Worm (Caenorhabditis elegans) whole organism, early embryonic: ENCODE results near the gene pgp-3.

ENCODE experiments used
- B0310.2 ChIP-seq: sonication (generic microtip); optimal IDR thresholded peaks from 2 replicates; lab custom pipeline; 2016; ENCODE audit warnings: mild to moderate bottlenecking, missing genetic modification characterization, missing compliant biosample characterization
- F13C5.2 ChIP-seq: sonication (generic microtip); optimal IDR thresholded peaks from 2 replicates; lab custom pipeline; 2017; ENCODE audit warnings: mild to moderate bottlenecking, missing genetic modification characterization, inconsistent platforms, missing compliant biosample characterization
- aly-1 ChIP-seq: sonication (generic microtip); optimal IDR thresholded peaks from 2 replicates; lab custom pipeline; 2016; ENCODE audit warnings: missing genetic modification characterization, missing compliant biosample characterization
- ama-1 ChIP-seq: fragments of 150-350 bp; optimal IDR thresholded peaks from 2 replicates; lab custom pipeline; 2014
- ceh-13 ChIP-seq: fragments of 200-800 bp; sonication (Bioruptor generic); optimal IDR thresholded peaks from 2 replicates; lab custom pipeline; 2018; ENCODE audit warnings: mild to moderate bottlenecking, missing genetic modification characterization, missing compliant biosample characterization
- ceh-36 ChIP-seq: sonication (generic microtip); optimal IDR thresholded peaks from 2 replicates; lab custom pipeline; 2016; ENCODE audit warnings: missing genetic modification characterization, inconsistent platforms, missing compliant biosample characterization
- ets-7 ChIP-seq: sonication (generic microtip); optimal IDR thresholded peaks from 2 replicates; lab custom pipeline; 2016; ENCODE audit warnings: missing genotype, missing genetic modification characterization, missing compliant biosample characterization
- flt-1 ChIP-seq: fragments of 200-800 bp; sonication (Bioruptor generic); IDR thresholded peaks from 2 replicates; pipeline ENCODE4 v1.3.6; 2022; ENCODE audit warnings: missing genetic modification characterization, missing compliant biosample characterization
- hmbx-1 ChIP-seq: sonication (generic microtip); optimal IDR thresholded peaks from 2 replicates; lab custom pipeline; 2016; ENCODE audit warnings: mild to moderate bottlenecking, missing genetic modification characterization, missing compliant biosample characterization
- hmg-4 ChIP-seq: fragments of 200-800 bp; sonication (Bioruptor generic); optimal IDR thresholded peaks from 2 replicates; lab custom pipeline; 2018; ENCODE audit warnings: mild to moderate bottlenecking, missing genetic modification characterization, missing compliant biosample characterization
- hnd-1 ChIP-seq: sonication (generic microtip); optimal IDR thresholded peaks from 2 replicates; lab custom pipeline; 2016; ENCODE audit warnings: missing genetic modification characterization, missing compliant biosample characterization
- pes-1 ChIP-seq: fragments of 200-800 bp; sonication (Bioruptor generic); IDR thresholded peaks from 2 replicates; pipeline ENCODE4 v1.3.6; 2022; ENCODE audit warnings: missing genetic modification reagents, missing genetic modification characterization, missing compliant biosample characterization
- scrt-1 ChIP-seq: fragments of 200-800 bp; sonication (Bioruptor generic); IDR thresholded peaks from 2 replicates; pipeline ENCODE4 v1.3.6; 2022; ENCODE audit warnings: missing genetic modification characterization, missing compliant biosample characterization
- sea-1 ChIP-seq: fragments of 200-800 bp; sonication (Bioruptor generic); conservative IDR thresholded peaks from 2 replicates; pipeline ENCODE4 v1.3.6; 2022; ENCODE audit warnings: missing genetic modification characterization, missing compliant biosample characterization
- tbx-11 ChIP-seq: fragments of 200-800 bp; sonication (Bioruptor generic); IDR thresholded peaks from 2 replicates; pipeline ENCODE4 v1.3.6; 2022; ENCODE audit warnings: missing genetic modification characterization, missing compliant biosample characterization
- tbx-37 ChIP-seq: fragments of 200-800 bp; sonication (Bioruptor generic); conservative IDR thresholded peaks from 2 replicates; pipeline ENCODE4 v1.3.6; 2022; ENCODE audit warnings: missing genetic modification reagents, missing genetic modification characterization, missing compliant biosample characterization
- tra-4 ChIP-seq: sonication (generic microtip); optimal IDR thresholded peaks from 2 replicates; lab custom pipeline; 2017; ENCODE audit warnings: missing genetic modification characterization, missing compliant biosample characterization

The pgp-3 gene

DNA sequence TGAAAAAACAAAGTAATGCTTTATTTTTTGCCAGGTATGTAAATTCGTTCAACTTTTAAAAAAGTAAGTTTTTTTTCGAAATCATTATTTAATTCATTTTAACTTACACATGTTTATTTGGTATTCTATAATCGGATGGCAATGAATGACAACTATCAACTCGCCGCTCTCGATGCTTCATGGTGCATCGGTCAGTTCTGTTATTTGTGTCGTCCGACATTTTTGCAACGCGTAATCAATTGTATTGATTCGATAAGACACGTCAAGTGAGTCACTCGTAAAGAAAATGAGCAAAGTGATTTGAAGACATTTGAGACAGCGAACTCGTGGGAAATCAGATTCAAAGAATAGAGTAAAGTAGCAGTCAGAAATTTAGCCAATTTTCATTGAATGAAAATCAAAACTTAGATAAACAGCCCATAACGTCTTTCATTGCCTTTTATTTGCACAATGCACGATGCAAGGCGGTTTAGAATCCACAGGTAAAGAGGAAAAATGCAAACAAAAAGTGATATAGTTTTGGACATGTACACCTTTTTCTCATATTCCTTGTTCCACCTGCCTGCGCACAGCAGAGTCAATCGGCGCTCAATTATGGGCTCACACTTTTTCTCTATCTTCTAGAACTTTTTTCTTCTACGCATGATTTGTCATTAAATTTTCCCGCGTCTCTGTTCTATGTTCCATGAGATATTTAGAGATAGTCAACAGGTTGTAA, 48.7 kb downstream of the pgp-3 start:
- TF ChIP-seq sea-1 (no peak), tra-4 (no peak), ceh-13 (no peak), scrt-1 (GFP tag; lab: Robert Waterston, UW) (no peak), ama-1 (lab: Kevin White, UChicago) (no peak), B0310.2 (tag; lab: Kevin White, UChicago) (no peak), hnd-1 (tag; lab: Kevin White, UChicago) (no peak), pes-1 (GFP tag; lab: Robert Waterston, UW) (no peak), tbx-37 (GFP tag; lab: Robert Waterston, UW) (no peak), F13C5.2 (tag; lab: Kevin White, UChicago) (no peak), aly-1 (no peak), flt-1 (GFP tag; lab: Robert Waterston, UW) (no peak), ceh-36 (no peak), hmbx-1 (tag; lab: Kevin White, UChicago) (no peak), hmg-4 (GFP tag; lab: Kevin White, UChicago) (no peak), ets-7 (no peak), tbx-11 (GFP tag; lab: Robert Waterston, UW) (no peak)

ce11 chrX:11405908-11406307, 54.0 kb downstream of the pgp-3 start, which contains the start of gene slo-2:
slo-2 (minus strand) TSS chrX:11405931.
- no peak for TF ChIP-seq B0310.2 (tag; lab: Kevin White, UChicago)
